Worm (Caenorhabditis elegans): Measurements from ENCODE around the gene K09F5.1.

K09F5.1 gene

ce11 chrX:7733571-7733970 lies 5.9 kb upstream of the K09F5.1 start:
- TF ChIP-seq unc-120 (tag; optimal IDR thresholded peaks at IDR 0.05; ENCODE audit: poor library complexity, severe bottlenecking) (no peak), unc-62 (GFP tag; optimal IDR thresholded peaks at IDR 0.05) (no peak), tbx-8 (GFP tag; optimal IDR thresholded peaks at IDR 0.05) (no peak), drap-1 (GFP tag; optimal IDR thresholded peaks at IDR 0.05) (no peak), bed-3 (GFP tag; optimal IDR thresholded peaks at IDR 0.05) (no peak), sem-2 (GFP tag; optimal IDR thresholded peaks at IDR 0.05) (no peak), blmp-1 (tag; optimal IDR thresholded peaks at IDR 0.05) (no peak), mab-5 (tag; optimal IDR thresholded peaks at IDR 0.05) (no peak), ztf-11 (tag; optimal IDR thresholded peaks at IDR 0.05) (no peak), ceh-83 (GFP tag; optimal IDR thresholded peaks at IDR 0.05) (no peak), ceh-39 (tag; optimal IDR thresholded peaks at IDR 0.05) (no peak), nhr-12 (tag; optimal IDR thresholded peaks at IDR 0.05) (no peak), mep-1 (tag; optimal IDR thresholded peaks at IDR 0.05) (no peak)

- TF ChIP-seq ztf-11 (tag; optimal IDR thresholded peaks at IDR 0.05) (no peak), zip-8 (tag; optimal IDR thresholded peaks at IDR 0.05) (no peak), nhr-28 (tag; optimal IDR thresholded peaks at IDR 0.05) (no peak), ceh-43 (GFP tag; optimal IDR thresholded peaks at IDR 0.05) (no peak), elt-1 (tag; optimal IDR thresholded peaks at IDR 0.05; ENCODE audit: borderline replicate concordance, insufficient read depth) (no peak), hlh-1 (tag; optimal IDR thresholded peaks at IDR 0.05) (no peak), ham-2 (GFP tag; optimal IDR thresholded peaks at IDR 0.05) (no peak), nhr-76 (tag; optimal IDR thresholded peaks at IDR 0.05) (no peak), lin-32 (GFP tag; optimal IDR thresholded peaks at IDR 0.05) (no peak), M03D4.4 (tag; optimal IDR thresholded peaks at IDR 0.05) (no peak), lin-13 (tag; optimal IDR thresholded peaks at IDR 0.05) (no peak), sptf-1 (tag; optimal IDR thresholded peaks at IDR 0.05) (no peak), bed-3 (GFP tag; optimal IDR thresholded peaks at IDR 0.05) (no peak), elt-3 (tag; optimal IDR thresholded peaks at IDR 0.05) (no peak), lsy-2 (tag; optimal IDR thresholded peaks at IDR 0.05) (no peak), pha-4 (tag; optimal IDR thresholded peaks at IDR 0.05) (no peak), tbx-8 (GFP tag; optimal IDR thresholded peaks at IDR 0.05) (no peak), unc-62 (GFP tag; optimal IDR thresholded peaks at IDR 0.05) (no peak), snpc-4 (tag; optimal IDR thresholded peaks at IDR 0.05) (no peak)
These were observed 3.3 kb upstream of the K09F5.1 start, which contains the start of gene set-12 for ce11 chrX:7736171-7736570. set-12 (minus strand) TSS chrX:7736271.

DNA sequence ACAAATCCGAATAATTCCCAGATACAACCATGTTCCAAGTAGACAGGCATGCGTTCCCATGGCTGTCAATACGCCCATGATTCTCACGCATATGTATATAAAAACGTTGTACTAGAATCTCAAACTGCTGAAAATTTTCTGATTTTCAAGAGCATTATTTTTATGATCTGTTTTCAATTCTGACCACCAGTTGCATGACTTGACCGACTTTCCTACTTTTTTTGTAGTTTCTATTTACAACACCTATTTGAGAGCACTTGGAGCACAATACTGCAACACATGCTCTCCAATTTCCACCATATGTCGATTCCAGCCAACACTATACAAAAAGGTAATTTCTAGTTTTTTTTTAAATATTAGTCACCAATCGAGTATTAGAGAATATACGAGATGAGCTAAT lies 4.5 kb downstream of the K09F5.1 start, which contains the start of gene ref-2:
Gene ref-2 (plus strand): TSS at position 301 of the 400 bp plus-strand sequence.
- no peak for TF ChIP-seq elt-3 (tag; optimal IDR thresholded peaks at IDR 0.05)
- no peak for TF ChIP-seq bed-3 (GFP tag; optimal IDR thresholded peaks at IDR 0.05)
- no peak for TF ChIP-seq nhr-76 (tag; optimal IDR thresholded peaks at IDR 0.05)
- no peak for TF ChIP-seq blmp-1 (tag; optimal IDR thresholded peaks at IDR 0.05)
- no peak for TF ChIP-seq ztf-11 (tag; optimal IDR thresholded peaks at IDR 0.05)
- no peak for TF ChIP-seq cnd-1 (tag; optimal IDR thresholded peaks at IDR 0.05)
- no peak for TF ChIP-seq ces-1 (GFP tag; optimal IDR thresholded peaks at IDR 0.05)
- TF ChIP-seq mls-2 (tag; optimal IDR thresholded peaks at IDR 0.05), result no peak
- no peak for TF ChIP-seq M03D4.4 (tag; optimal IDR thresholded peaks at IDR 0.05)
- no peak for TF ChIP-seq unc-120 (tag; optimal IDR thresholded peaks at IDR 0.05; ENCODE audit: poor library complexity, severe bottlenecking)
- no peak for TF ChIP-seq sptf-1 (tag; optimal IDR thresholded peaks at IDR 0.05)
- TF ChIP-seq nhr-28 (tag; optimal IDR thresholded peaks at IDR 0.05), result no peak
- no peak for TF ChIP-seq nhr-237 (tag; optimal IDR thresholded peaks at IDR 0.05)
- no peak for TF ChIP-seq mab-5 (tag; optimal IDR thresholded peaks at IDR 0.05)
- TF ChIP-seq lin-13 (tag; optimal IDR thresholded peaks at IDR 0.05), result no peak
- no peak for TF ChIP-seq drap-1 (GFP tag; optimal IDR thresholded peaks at IDR 0.05)
- no peak for TF ChIP-seq mep-1 (tag; optimal IDR thresholded peaks at IDR 0.05)
- no peak for TF ChIP-seq ceh-83 (GFP tag; optimal IDR thresholded peaks at IDR 0.05)

- no peak for TF ChIP-seq drap-1 (GFP tag; optimal IDR thresholded peaks at IDR 0.05)
- no peak for TF ChIP-seq cnd-1 (tag; optimal IDR thresholded peaks at IDR 0.05)
- TF ChIP-seq hlh-1 (tag; optimal IDR thresholded peaks at IDR 0.05), result no peak
- no peak for TF ChIP-seq sem-2 (GFP tag; optimal IDR thresholded peaks at IDR 0.05)
These were observed 5.9 kb downstream of the K09F5.1 start for ce11 chrX:7745386-7745785.

ce11 chrX:7750084-7750483 lies 10.6 kb downstream of the K09F5.1 start:
- TF ChIP-seq ceh-83 (GFP tag; optimal IDR thresholded peaks at IDR 0.05) (no peak), nhr-2 (tag; optimal IDR thresholded peaks at IDR 0.05) (peak; percentile 35)
